Worm (Caenorhabditis elegans) whole organism, late embryonic: ENCODE measurements around the gene C53B7.3.

Experiments used
- C08G9.2 ChIP-seq: sonication (generic microtip); optimal IDR thresholded peaks from 2 replicates; lab custom pipeline; 2016; ENCODE audit warnings: mild to moderate bottlenecking, missing genetic modification characterization, moderate library complexity, missing compliant biosample characterization
- K02D7.2 ChIP-seq: sonication (generic microtip); optimal IDR thresholded peaks from 2 replicates; lab custom pipeline; 2017; ENCODE audit warnings: mild to moderate bottlenecking, missing genetic modification characterization, missing compliant biosample characterization
- K09A11.1 ChIP-seq: sonication (generic microtip); optimal IDR thresholded peaks from 2 replicates; lab custom pipeline; 2017; ENCODE audit warnings: antibody characterized with exemption, mild to moderate bottlenecking, missing genetic modification characterization, missing compliant biosample characterization; ENCODE audit not compliant: insufficient read depth
- Y22D7AL.16 ChIP-seq: sonication (generic microtip); optimal IDR thresholded peaks from 2 replicates; lab custom pipeline; 2016; ENCODE audit warnings: missing genetic modification characterization, missing compliant biosample characterization
- ceh-18 ChIP-seq: sonication (generic microtip); optimal IDR thresholded peaks from 2 replicates; lab custom pipeline; 2016; ENCODE audit warnings: missing genetic modification characterization, missing compliant biosample characterization
- ceh-24 ChIP-seq: sonication (generic microtip); optimal IDR thresholded peaks from 2 replicates; lab custom pipeline; 2016; ENCODE audit warnings: mild to moderate bottlenecking, missing genetic modification characterization, missing compliant biosample characterization
- ceh-30 ChIP-seq: fragments of 150-350 bp; optimal IDR thresholded peaks from 2 replicates; lab custom pipeline; 2014; ENCODE audit warnings: missing biosample characterization, missing genetic modification characterization
- ceh-34 ChIP-seq: sonication (generic microtip); optimal IDR thresholded peaks from 2 replicates; lab custom pipeline; 2016; ENCODE audit warnings: mild to moderate bottlenecking, missing genetic modification characterization, missing compliant biosample characterization
- ceh-45 ChIP-seq: fragments of 200-800 bp; sonication (Bioruptor generic); IDR thresholded peaks from 2 replicates; pipeline ENCODE4 v1.3.6; 2022; ENCODE audit warnings: missing genetic modification reagents, missing genetic modification characterization, missing compliant biosample characterization
- ceh-48 ChIP-seq: sonication (generic microtip); optimal IDR thresholded peaks from 2 replicates; lab custom pipeline; 2016; ENCODE audit warnings: missing genetic modification characterization, inconsistent platforms, missing compliant biosample characterization
- ceh-6 ChIP-seq: fragments of 200-800 bp; sonication (Bioruptor generic); optimal IDR thresholded peaks from 2 replicates; lab custom pipeline; 2018; ENCODE audit warnings: mild to moderate bottlenecking, missing genetic modification characterization, missing compliant biosample characterization
- ceh-9 ChIP-seq: sonication (generic microtip); optimal IDR thresholded peaks from 2 replicates; lab custom pipeline; 2016; ENCODE audit warnings: mild to moderate bottlenecking, missing genetic modification characterization, inconsistent platforms, missing compliant biosample characterization
- dve-1 ChIP-seq: sonication (generic microtip); optimal IDR thresholded peaks from 2 replicates; lab custom pipeline; 2017; ENCODE audit warnings: antibody characterized with exemption, mild to moderate bottlenecking, missing genetic modification characterization, missing compliant biosample characterization
- elt-2 ChIP-seq: sonication (generic microtip); optimal IDR thresholded peaks from 2 replicates; lab custom pipeline; 2016; ENCODE audit warnings: missing genetic modification reagents, missing genetic modification characterization, missing compliant biosample characterization
- elt-4 ChIP-seq: sonication (generic microtip); optimal IDR thresholded peaks from 2 replicates; lab custom pipeline; 2016; ENCODE audit warnings: missing genetic modification characterization, missing compliant biosample characterization
- ets-4 ChIP-seq: sonication (generic microtip); optimal IDR thresholded peaks from 2 replicates; lab custom pipeline; 2016; ENCODE audit warnings: missing genetic modification characterization, missing compliant biosample characterization
- fkh-10 ChIP-seq: fragments of 150-350 bp; optimal IDR thresholded peaks from 2 replicates; lab custom pipeline; 2014; ENCODE audit warnings: missing biosample characterization, missing genetic modification reagents, missing genetic modification characterization
- fkh-6 ChIP-seq: sonication (generic microtip); optimal IDR thresholded peaks from 2 replicates; lab custom pipeline; 2016; ENCODE audit warnings: missing genetic modification characterization, missing compliant biosample characterization
- gmeb-2 ChIP-seq: sonication (generic microtip); optimal IDR thresholded peaks from 2 replicates; lab custom pipeline; 2016; ENCODE audit warnings: missing genetic modification characterization, inconsistent platforms, missing compliant biosample characterization
- hlh-30 ChIP-seq: sonication (generic microtip); optimal IDR thresholded peaks from 2 replicates; lab custom pipeline; 2017; ENCODE audit warnings: antibody characterized with exemption, missing genetic modification characterization, missing compliant biosample characterization; ENCODE audit not compliant: insufficient read depth
- hlh-8 ChIP-seq: sonication (generic microtip); optimal IDR thresholded peaks from 2 replicates; lab custom pipeline; 2016; ENCODE audit warnings: missing genotype, missing genetic modification characterization, missing compliant biosample characterization
- mec-3 ChIP-seq: sonication (generic microtip); optimal IDR thresholded peaks from 2 replicates; lab custom pipeline; 2016; ENCODE audit warnings: borderline replicate concordance, missing genetic modification characterization, missing compliant biosample characterization
- nfya-1 ChIP-seq: sonication (generic microtip); optimal IDR thresholded peaks from 2 replicates; lab custom pipeline; 2017; ENCODE audit warnings: missing genetic modification characterization, mild to moderate bottlenecking, missing compliant biosample characterization, antibody characterized with exemption, moderate library complexity
- nhr-11 ChIP-seq: fragments of 150-350 bp; optimal IDR thresholded peaks from 2 replicates; lab custom pipeline; 2014; ENCODE audit warnings: missing biosample characterization, missing genetic modification characterization
- nhr-232 ChIP-seq: sonication (generic microtip); optimal IDR thresholded peaks from 2 replicates; lab custom pipeline; 2016; ENCODE audit warnings: missing genetic modification characterization, missing compliant biosample characterization
- npax-4 ChIP-seq: sonication (generic microtip); optimal IDR thresholded peaks from 2 replicates; lab custom pipeline; 2016; ENCODE audit warnings: missing genetic modification characterization, missing compliant biosample characterization
- pag-3 ChIP-seq: sonication (generic microtip); optimal IDR thresholded peaks from 2 replicates; lab custom pipeline; 2016; ENCODE audit warnings: missing compliant biosample characterization, missing genetic modification characterization, borderline replicate concordance
- pax-1 ChIP-seq: fragments of 150-350 bp; optimal IDR thresholded peaks from 2 replicates; lab custom pipeline; 2014; ENCODE audit warnings: missing biosample characterization, missing genetic modification characterization
- pros-1 ChIP-seq: fragments of 150-350 bp; optimal IDR thresholded peaks from 2 replicates; lab custom pipeline; 2014; ENCODE audit warnings: missing biosample characterization, missing genetic modification reagents, missing genetic modification characterization
- ref-2 ChIP-seq: sonication (generic microtip); optimal IDR thresholded peaks from 2 replicates; lab custom pipeline; 2016; ENCODE audit warnings: missing genetic modification characterization, missing compliant biosample characterization
- sdc-2 ChIP-seq: sonication (generic microtip); optimal IDR thresholded peaks from 2 replicates; lab custom pipeline; 2016; ENCODE audit warnings: missing genotype, missing genetic modification characterization, missing compliant biosample characterization
- sox-4 ChIP-seq: sonication (generic microtip); optimal IDR thresholded peaks from 2 replicates; lab custom pipeline; 2017; ENCODE audit warnings: mild to moderate bottlenecking, missing genetic modification characterization, inconsistent platforms, missing compliant biosample characterization
- syd-9 ChIP-seq: sonication (generic microtip); optimal IDR thresholded peaks from 2 replicates; lab custom pipeline; 2016; ENCODE audit warnings: mild to moderate bottlenecking, missing genetic modification characterization, moderate library complexity, missing compliant biosample characterization
- ttx-3 ChIP-seq: sonication (generic microtip); optimal IDR thresholded peaks from 2 replicates; lab custom pipeline; 2016; ENCODE audit warnings: missing genetic modification reagents, missing genetic modification characterization, missing compliant biosample characterization
- unc-3 ChIP-seq, 2 experiments: fragments of 200-800 bp in 1 of 2; sonication (Bioruptor generic) in 1 of 2; sonication (generic microtip) in 1 of 2; conservative IDR thresholded peaks in 1 of 2; optimal IDR thresholded peaks in 1 of 2; 2 replicates each; pipeline versions ENCODE4 v1.3.6 to Lab custom; 2016 to 2022; ENCODE audit warnings: missing compliant biosample characterization in 2 of 2, missing genetic modification characterization in 2 of 2, missing genetic modification reagents in 1 of 2
- unc-55 ChIP-seq: sonication (generic microtip); optimal IDR thresholded peaks from 2 replicates; lab custom pipeline; 2017; ENCODE audit warnings: missing biosample characterization, missing genetic modification reagents, missing genetic modification characterization
- unc-86 ChIP-seq: sonication (generic microtip); optimal IDR thresholded peaks from 2 replicates; lab custom pipeline; 2016; ENCODE audit warnings: missing genetic modification characterization, missing compliant biosample characterization
- zip-5 ChIP-seq: sonication (generic microtip); optimal IDR thresholded peaks from 2 replicates; lab custom pipeline; 2016; ENCODE audit warnings: missing genetic modification characterization, missing compliant biosample characterization
- ztf-16 ChIP-seq: sonication (generic microtip); optimal IDR thresholded peaks from 2 replicates; lab custom pipeline; 2017; ENCODE audit warnings: missing genetic modification characterization, missing compliant biosample characterization

C53B7.3 gene

DNA sequence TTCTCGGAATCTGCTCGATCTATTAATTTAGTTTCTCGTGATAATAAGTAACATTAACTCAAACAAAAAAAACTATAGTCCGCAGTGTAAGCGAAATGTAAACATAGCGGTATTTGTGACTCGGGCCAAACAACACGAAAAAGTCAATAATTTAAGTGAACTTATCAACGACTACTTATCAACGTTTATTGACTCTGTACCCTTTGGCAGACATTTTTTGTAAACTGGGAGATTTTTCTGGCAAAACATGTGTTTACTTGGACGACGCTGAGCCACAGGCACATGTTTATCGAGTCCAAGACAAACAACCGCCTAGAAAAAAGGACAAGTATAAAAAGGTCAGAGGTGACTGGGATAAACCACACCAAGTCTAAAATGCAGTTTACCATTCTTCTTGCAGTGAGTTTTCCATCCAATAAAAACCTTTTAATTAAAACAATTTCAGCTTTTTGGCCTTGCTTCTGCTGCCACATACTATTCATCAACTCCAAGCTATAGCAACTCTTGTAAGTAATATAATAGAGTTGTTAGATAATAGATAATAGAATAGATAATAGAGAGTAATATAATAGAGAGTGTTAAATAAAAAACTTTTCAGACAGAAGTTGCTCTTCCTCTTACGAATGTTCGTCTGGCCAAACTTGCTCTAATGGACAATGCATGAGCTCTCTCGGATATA, at the start of gene C53B7.3:
Gene C53B7.3, plus strand, starts transcription at position 362 of the 679 bp plus-strand sequence.
- no peak for TF ChIP-seq npax-4
- TF ChIP-seq gmeb-2 (tag; lab: Kevin White, UChicago) = no peak
- TF ChIP-seq K09A11.1 = no peak
- TF ChIP-seq ceh-34 = no peak
- TF ChIP-seq hlh-30 (tag; lab: Kevin White, UChicago) = no peak
- no peak for TF ChIP-seq ceh-48
- no peak for TF ChIP-seq zip-5 (tag; lab: Kevin White, UChicago)
- no peak for TF ChIP-seq fkh-10 (GFP tag; lab: Kevin White, UChicago)
- TF ChIP-seq ceh-18 (tag; lab: Kevin White, UChicago) = no peak
- no peak for TF ChIP-seq unc-55 (GFP tag; lab: Kevin White, UChicago)
- TF ChIP-seq mec-3 (tag; lab: Kevin White, UChicago) = no peak
- TF ChIP-seq K02D7.2 = no peak
- no peak for TF ChIP-seq sox-4
- no peak for TF ChIP-seq elt-2
- TF ChIP-seq nhr-11 (tag; lab: Kevin White, UChicago) = no peak
- TF ChIP-seq, all 69 proteins: peak for 0

DNA sequence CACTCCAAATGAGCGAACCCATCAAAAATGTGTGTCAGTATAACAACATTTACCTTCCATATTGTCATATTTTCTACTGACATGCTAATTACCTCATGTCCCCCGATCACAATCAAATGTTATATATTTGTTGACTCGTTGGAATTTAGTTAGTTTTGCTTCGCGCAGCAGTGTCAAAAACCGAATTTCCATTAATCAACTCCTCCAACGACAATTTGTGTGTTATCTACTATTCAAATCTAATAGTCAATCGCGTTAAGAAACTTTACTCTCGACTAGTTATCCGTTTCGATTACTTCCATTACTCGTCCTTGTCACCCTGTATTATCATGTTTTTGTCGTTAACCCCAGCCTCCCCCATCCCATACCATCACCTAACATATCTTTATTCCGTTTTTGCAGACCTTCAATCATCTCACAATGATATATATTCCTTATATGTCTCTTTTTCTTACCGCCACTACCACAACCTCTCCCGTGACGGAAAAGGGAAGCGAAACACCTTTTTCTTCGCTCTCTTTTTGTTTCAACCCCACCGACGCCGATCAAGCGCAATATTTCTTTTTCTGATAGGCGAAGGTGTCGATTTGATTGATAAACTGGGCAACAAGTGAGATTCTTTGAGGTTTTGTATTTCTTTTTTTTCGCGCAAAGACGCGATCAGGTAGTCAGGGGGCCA, 48.6 kb upstream of the C53B7.3 start:
- TF ChIP-seq K09A11.1 = no peak
- no peak for TF ChIP-seq fkh-6 (tag; lab: Kevin White, UChicago)

DNA sequence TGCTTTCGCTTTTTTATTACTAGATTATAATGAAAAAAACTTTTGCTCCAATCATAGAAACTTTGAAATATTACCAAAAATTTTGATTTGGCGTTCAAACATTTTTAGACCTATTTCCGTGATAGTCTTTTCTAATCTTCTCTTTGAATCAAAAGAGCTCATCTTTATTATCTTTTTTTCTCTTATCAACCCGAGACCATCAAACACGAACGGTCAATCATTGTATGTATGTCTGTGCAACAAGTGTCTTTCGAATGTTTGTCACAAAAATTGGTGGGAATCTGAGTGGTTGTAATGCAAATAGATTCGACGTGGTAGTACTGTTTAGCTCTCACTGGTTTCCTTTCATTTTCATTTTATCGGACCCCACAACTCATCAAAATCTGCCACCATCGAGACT, 44.8 kb upstream of the C53B7.3 start, which contains the start of gene M03A8.3:
Gene M03A8.3, plus strand, starts transcription at position 278 of the 400 bp plus-strand sequence.
- peak; percentile 64 for TF ChIP-seq elt-2
- no peak for TF ChIP-seq ceh-45 (GFP tag; lab: Robert Waterston, UW)

DNA sequence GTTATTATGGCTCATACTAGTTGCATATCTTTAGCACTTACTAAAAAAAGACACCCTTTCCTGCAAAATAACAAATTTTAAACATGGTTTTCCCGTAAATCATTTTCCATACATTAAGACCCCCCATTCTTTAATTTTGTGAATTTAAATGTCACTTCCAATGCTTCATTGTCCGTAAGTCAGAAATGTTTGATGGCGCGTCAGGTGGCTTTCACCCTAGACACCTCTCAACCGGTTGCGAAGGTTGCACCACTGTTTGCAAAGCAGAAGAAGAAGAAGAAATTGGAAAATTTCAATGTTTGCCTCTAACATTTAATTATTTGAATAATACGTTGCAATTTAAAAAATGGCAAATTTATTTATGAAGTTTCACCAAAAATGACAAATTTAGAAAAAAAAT, 43.0 kb upstream of the C53B7.3 start:
- TF ChIP-seq ceh-9 (tag; lab: Kevin White, UChicago) = no peak
- TF ChIP-seq K02D7.2 = no peak
- TF ChIP-seq Y22D7AL.16 = no peak
- no peak for TF ChIP-seq mec-3 (tag; lab: Kevin White, UChicago)
- no peak for TF ChIP-seq ceh-6
- TF ChIP-seq pax-1 (tag; lab: Kevin White, UChicago) = no peak
- TF ChIP-seq dve-1 (tag; lab: Kevin White, UChicago) = no peak
- TF ChIP-seq unc-55 (GFP tag; lab: Kevin White, UChicago) = peak; percentile 61

DNA sequence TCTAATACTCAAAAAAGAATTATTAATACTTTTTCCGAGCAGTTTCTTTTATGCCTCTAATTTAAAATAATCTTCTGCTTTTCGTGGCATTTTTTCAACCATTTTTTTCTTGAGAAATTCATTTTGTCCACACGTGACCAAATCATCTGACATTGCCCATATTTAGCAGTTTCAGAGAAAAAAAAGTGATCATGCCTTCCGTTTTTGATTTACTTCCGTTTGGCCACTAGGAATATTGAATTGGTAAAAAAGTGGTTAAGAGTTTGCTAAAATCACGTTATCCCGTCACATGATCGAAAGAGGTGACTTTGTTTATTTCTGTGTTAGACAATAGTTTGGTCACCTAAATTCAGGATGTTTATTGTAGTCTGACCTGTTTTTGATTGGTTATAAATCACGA, 40.1 kb upstream of the C53B7.3 start:
- TF ChIP-seq hlh-30 (tag; lab: Kevin White, UChicago) (peak; percentile 29), nhr-232 (tag; lab: Kevin White, UChicago) (no peak), K02D7.2 (no peak), npax-4 (no peak)

DNA sequence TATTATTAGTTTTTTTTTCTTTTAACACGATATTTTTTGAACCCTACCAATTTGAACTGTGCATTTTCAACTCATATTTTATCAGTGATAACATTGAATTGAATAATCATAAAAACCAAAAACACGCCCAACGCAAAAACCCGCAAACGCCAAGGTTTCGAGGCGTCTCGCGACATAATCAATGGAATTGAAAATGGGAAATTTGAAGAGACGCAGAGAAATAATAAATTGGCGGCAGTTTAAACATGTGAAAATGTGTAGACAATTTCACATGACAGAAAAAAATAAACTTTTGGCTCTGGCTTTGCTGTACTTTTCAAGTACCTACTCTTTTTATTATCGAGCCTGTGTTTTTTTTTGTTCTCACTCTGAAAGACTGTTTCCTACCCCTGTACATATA, 39.7 kb upstream of the C53B7.3 start:
- no peak for TF ChIP-seq ceh-24 (tag; lab: Kevin White, UChicago)
- no peak for TF ChIP-seq ets-4 (tag; lab: Kevin White, UChicago)
- peak; percentile 69 for TF ChIP-seq sdc-2 (tag; lab: Kevin White, UChicago)
- TF ChIP-seq ttx-3 = no peak
- TF ChIP-seq pros-1 = no peak
- no peak for TF ChIP-seq unc-3 (GFP tag; conservative IDR thresholded peaks at IDR 0.05; lab: Robert Waterston, UW)
- no peak for TF ChIP-seq unc-3 (tag; optimal IDR thresholded peaks at IDR 0.05; lab: Kevin White, UChicago)
- no peak for TF ChIP-seq hlh-8 (tag; lab: Kevin White, UChicago)
- no peak for TF ChIP-seq dve-1 (tag; lab: Kevin White, UChicago)
- TF ChIP-seq unc-86 (tag; lab: Kevin White, UChicago) = no peak
- no peak for TF ChIP-seq nfya-1 (tag; lab: Kevin White, UChicago)
- no peak for TF ChIP-seq ceh-30 (tag; lab: Kevin White, UChicago)
- no peak for TF ChIP-seq pag-3
- no peak for TF ChIP-seq ref-2
- no peak for TF ChIP-seq Y22D7AL.16
- no peak for TF ChIP-seq sox-4
- TF ChIP-seq ceh-18 (tag; lab: Kevin White, UChicago) = no peak
- TF ChIP-seq ztf-16 (tag; lab: Kevin White, UChicago) = no peak
- TF ChIP-seq elt-2 = peak; percentile 31
- no peak for TF ChIP-seq npax-4
- no peak for TF ChIP-seq C08G9.2 (tag; lab: Kevin White, UChicago)
- no peak for TF ChIP-seq fkh-6 (tag; lab: Kevin White, UChicago)
- TF ChIP-seq ceh-45 (GFP tag; lab: Robert Waterston, UW) = no peak
- no peak for TF ChIP-seq elt-4
- TF ChIP-seq syd-9 (tag; lab: Kevin White, UChicago) = no peak
